Fruit fly (Drosophila melanogaster): Measurements from ENCODE around the gene CG1271.

The CG1271 gene

DNA sequence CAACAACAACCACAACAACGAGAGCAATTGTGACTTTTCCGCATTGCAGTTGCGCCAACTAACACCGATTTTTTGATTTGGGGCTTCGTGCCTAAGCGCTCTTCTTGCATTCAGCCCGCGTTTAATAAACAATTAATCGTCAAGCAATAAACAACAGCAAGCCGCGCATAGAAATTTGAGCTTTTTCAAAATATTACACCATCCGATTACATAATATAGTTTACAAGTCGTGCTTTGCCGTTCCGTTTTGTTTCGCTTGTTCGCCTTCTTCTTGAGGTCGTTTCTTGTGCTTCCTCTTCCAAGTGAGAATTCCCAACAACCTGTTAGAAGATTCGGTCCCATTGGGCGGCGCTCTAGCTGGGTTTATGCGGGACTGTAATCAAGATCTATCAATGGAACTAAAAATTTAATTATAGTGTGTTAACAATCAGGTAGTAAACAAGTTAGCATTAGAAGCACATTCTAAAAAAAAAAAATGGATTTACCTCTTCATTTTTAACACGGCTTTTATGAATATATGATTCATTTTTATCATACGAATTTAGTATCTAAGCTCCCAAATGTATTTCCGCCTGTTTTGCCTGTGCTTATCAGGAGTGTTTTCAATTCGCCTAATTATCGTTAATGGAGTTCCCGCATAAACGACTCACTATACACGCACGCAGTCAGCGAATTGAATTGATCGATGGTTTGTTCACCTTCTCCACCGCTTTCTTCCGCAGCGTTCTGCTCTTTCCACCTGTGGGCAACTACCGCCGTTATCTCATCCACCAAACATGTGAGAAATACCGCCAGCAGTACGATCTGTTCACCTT lies 16.3 kb upstream of the CG1271 start (continued):
- TF ChIP-seq CG16863 (GFP tag; optimal IDR thresholded peaks at IDR 0.05) (peak; percentile 62), Sry-δ (GFP tag; optimal IDR thresholded peaks at IDR 0.05) (peak; percentile 43), CrebB (tag; optimal IDR thresholded peaks at IDR 0.05) (peak; percentile 82), ham (GFP tag; IDR thresholded peaks at IDR 0.05) (no peak), MBD-R2 (GFP tag; IDR thresholded peaks at IDR 0.05) (peak; percentile 23; the same call in 1 of the 2 replicates), Med (GFP tag) (peak; percentile 96), CG6272 (GFP tag; IDR thresholded peaks at IDR 0.05) (no peak), eyg (GFP tag; optimal IDR thresholded peaks at IDR 0.05) (peak; percentile 58), schlank (tag; optimal IDR thresholded peaks at IDR 0.05) (peak; percentile 65), CG5180 (GFP tag; optimal IDR thresholded peaks at IDR 0.05) (peak; percentile 77), dm (GFP tag; optimal IDR thresholded peaks at IDR 0.05) (peak; percentile 60), CG11504 (tag; optimal IDR thresholded peaks at IDR 0.05) (peak; percentile 89), CG10654 (GFP tag; optimal IDR thresholded peaks at IDR 0.05) (peak; percentile 56), pita (GFP tag; optimal IDR thresholded peaks at IDR 0.05) (no peak), al (GFP tag; IDR thresholded peaks at IDR 0.05) (peak; percentile 35; the same call in 1 of the 2 replicates), CG18011 (GFP tag; optimal IDR thresholded peaks at IDR 0.05) (peak; percentile 60), CG3163 (GFP tag; optimal IDR thresholded peaks at IDR 0.05) (peak; percentile 42), CG10274 (GFP tag; optimal IDR thresholded peaks at IDR 0.05) (peak; percentile 62), CG6813 (GFP tag; optimal IDR thresholded peaks at IDR 0.05) (peak; percentile 91), Mes4 (GFP tag; optimal IDR thresholded peaks at IDR 0.05) (peak; percentile 64), CG12744 (GFP tag; optimal IDR thresholded peaks at IDR 0.05) (peak; percentile 44), CG2875 (GFP tag; optimal IDR thresholded peaks at IDR 0.05) (peak; percentile 72), CG17385 (GFP tag; optimal IDR thresholded peaks at IDR 0.05) (peak; percentile 85), CG42726 (GFP tag; IDR thresholded peaks at IDR 0.05; ENCODE audit: partially characterized antibody) (no peak), dmrt11E (tag; optimal IDR thresholded peaks at IDR 0.05) (peak; percentile 87), lmd (GFP tag; IDR thresholded peaks at IDR 0.05) (peak; percentile 72), D19A (tag; optimal IDR thresholded peaks at IDR 0.05) (peak; percentile 81), CG12071 (GFP tag; optimal IDR thresholded peaks at IDR 0.05) (peak; percentile 67), gfzf (GFP tag; optimal IDR thresholded peaks at IDR 0.05) (no peak), CG31365 (tag; optimal IDR thresholded peaks at IDR 0.05) (peak; percentile 56), B-H2 (GFP tag; optimal IDR thresholded peaks at IDR 0.05) (peak; percentile 78), Blimp-1 (GFP tag; optimal IDR thresholded peaks at IDR 0.05) (peak; percentile 88), Hsf (GFP tag; optimal IDR thresholded peaks at IDR 0.05) (peak; percentile 79), dati (GFP tag; IDR thresholded peaks at IDR 0.05) (no peak), CG11398 (GFP tag; optimal IDR thresholded peaks at IDR 0.05) (peak; percentile 46), CG1024 (GFP tag; IDR thresholded peaks at IDR 0.05) (peak; percentile 44; the same call in 1 of the 2 replicates), CG3407 (GFP tag; optimal IDR thresholded peaks at IDR 0.05) (peak; percentile 66), insv (GFP tag; optimal IDR thresholded peaks at IDR 0.05) (peak in 1 of 2 experiments; percentile 60), prd (optimal IDR thresholded peaks at IDR 0.05) (no peak), prd (GFP tag; IDR thresholded peaks at IDR 0.05) (peak; percentile 77), nerfin-1 (tag; optimal IDR thresholded peaks at IDR 0.05) (peak; percentile 85), oc (tag; optimal IDR thresholded peaks at IDR 0.05) (peak; percentile 32), Drgx (GFP tag; IDR thresholded peaks at IDR 0.05) (peak; percentile 73), stc (GFP tag; IDR thresholded peaks at IDR 0.05) (peak; percentile 69; the same call in 1 of the 2 replicates), ab (GFP tag; optimal IDR thresholded peaks at IDR 0.05) (no peak), CG10267 (tag; optimal IDR thresholded peaks at IDR 0.05) (peak; percentile 88), Trl (optimal IDR thresholded peaks at IDR 0.05) (peak in 1 of 2 experiments; percentile 41), Trl (GFP tag; optimal IDR thresholded peaks at IDR 0.05) (peak; percentile 68), Oaz (GFP tag; IDR thresholded peaks at IDR 0.05) (peak; percentile 74)
